Fruit fly (Drosophila melanogaster) Kc167 (cell line): ENCODE measurements around the gene Cpr67Fb.

ENCODE experiments used
- Myc ChIP-seq: fragments of >200 bp; optimal IDR thresholded peaks from 2 replicates; lab custom pipeline; 2017; ENCODE audit warnings: missing external identifiers
- Sin3A ChIP-seq: fragments of >200 bp; optimal IDR thresholded peaks from 2 replicates; lab custom pipeline; 2018; ENCODE audit warnings: missing external identifiers
- h ChIP-seq: fragments of >200 bp; optimal IDR thresholded peaks from 3 replicates; lab custom pipeline; 2018; ENCODE audit warnings: missing external identifiers
- insv ChIP-seq: fragments of >200 bp; optimal IDR thresholded peaks from 3 replicates; lab custom pipeline; 2018; ENCODE audit warnings: missing external identifiers
- psq ChIP-seq: fragments of >200 bp; optimal IDR thresholded peaks from 2 replicates; lab custom pipeline; 2017; ENCODE audit warnings: missing external identifiers
- ttk ChIP-seq: sonication (Bioruptor generic); optimal IDR thresholded peaks from 2 replicates; lab custom pipeline; 2017; ENCODE audit warnings: missing external identifiers

The Cpr67Fb gene

DNA sequence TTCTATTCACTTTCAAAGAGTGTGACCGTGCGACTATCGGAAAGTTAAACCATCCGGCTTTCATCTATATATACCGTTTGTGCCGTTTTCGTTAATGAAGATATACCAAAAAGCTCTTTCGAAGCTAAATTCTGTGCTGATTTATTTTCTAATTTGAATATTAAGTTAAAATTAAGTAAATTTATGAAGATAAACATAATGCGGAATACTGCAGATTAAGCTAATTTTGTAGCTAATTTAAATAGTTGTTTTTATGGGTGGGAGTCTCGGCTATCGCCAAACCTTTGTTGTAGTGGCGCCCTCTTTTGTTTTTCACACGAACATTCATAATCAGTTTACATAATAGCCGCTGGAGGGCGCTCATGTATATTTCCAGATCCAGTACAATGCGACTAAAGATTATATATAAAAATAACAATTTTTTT is 5.1 kb downstream of the Cpr67Fb start, which contains the start of gene Aps:
TSS of gene Aps (minus strand) at position 37 of the 425 bp plus-strand sequence.
- no peak for TF ChIP-seq insv (lab: Kevin White, UChicago)
- TF ChIP-seq Myc = no peak
- no peak for TF ChIP-seq ttk (lab: Kevin White, UChicago)
- TF ChIP-seq psq = no peak
- no peak for TF ChIP-seq Sin3A (lab: Kevin White, UChicago)
- no peak for TF ChIP-seq h

DNA sequence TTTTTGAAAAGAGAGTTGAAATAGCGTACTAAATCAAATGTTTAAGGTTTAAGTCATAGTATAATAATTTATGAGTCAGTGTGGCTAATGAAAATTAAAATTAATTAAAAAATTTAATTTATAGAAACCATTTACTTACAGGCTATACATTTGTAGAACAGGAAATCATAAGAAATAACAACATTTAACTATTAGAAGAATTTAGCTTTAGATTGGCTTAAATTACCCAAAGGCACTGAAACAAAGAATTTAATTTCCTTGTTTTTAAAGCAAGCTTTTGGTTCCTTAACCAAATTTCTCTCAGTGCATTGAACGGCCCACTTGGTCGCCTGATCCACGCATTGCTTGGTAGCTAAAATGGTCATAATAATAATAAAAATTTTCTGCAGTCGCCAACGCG is 9.5 kb downstream of the Cpr67Fb start:
- TF ChIP-seq insv (lab: Kevin White, UChicago) (no peak), Myc (no peak), Sin3A (lab: Kevin White, UChicago) (no peak), h (no peak), psq (no peak), ttk (lab: Kevin White, UChicago) (no peak)

DNA sequence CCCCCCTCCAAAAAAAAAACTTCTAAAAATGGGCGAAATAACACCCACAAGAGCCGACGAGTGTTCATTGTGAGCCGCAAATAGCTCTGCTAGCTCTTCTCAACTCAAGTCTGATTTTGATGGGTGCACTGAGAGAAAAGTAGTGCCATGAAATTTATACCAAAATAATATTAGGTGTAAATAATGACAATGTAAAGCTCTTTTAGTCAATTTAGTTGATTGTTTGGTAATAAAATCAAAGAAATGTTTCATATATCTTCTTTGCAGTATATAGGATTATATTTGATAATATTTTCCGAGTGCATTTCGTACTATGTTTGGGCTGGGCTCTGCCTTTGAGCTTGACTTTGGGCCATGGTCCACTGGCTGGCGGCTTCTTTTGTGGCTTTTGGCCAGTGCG is 10.8 kb downstream of the Cpr67Fb start:
- TF ChIP-seq insv (lab: Kevin White, UChicago) (no peak), psq (no peak), ttk (lab: Kevin White, UChicago) (no peak), Sin3A (lab: Kevin White, UChicago) (no peak), Myc (no peak), h (no peak)

DNA sequence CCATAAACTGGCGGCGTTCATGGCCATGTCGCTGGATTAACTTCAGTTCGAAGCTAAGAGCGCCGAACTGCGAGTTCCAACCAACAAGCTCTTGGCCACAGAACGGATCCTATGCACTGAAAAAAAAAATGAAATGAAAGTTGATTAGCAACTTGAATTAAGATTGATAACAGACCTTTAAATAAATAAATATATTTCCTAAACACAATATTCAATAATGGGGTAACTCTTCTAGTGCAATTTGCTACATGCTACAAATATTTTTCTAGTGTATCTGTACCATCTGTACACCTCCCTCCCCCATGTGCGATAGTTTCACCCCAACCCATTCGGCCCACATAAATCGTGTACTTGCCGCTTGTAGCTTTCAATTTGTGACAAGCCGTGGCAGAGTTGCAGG is 15.6 kb downstream of the Cpr67Fb start:
- TF ChIP-seq Myc = no peak
- no peak for TF ChIP-seq ttk (lab: Kevin White, UChicago)
- TF ChIP-seq insv (lab: Kevin White, UChicago) = no peak
- TF ChIP-seq h = no peak
- TF ChIP-seq Sin3A (lab: Kevin White, UChicago) = no peak
- no peak for TF ChIP-seq psq

DNA sequence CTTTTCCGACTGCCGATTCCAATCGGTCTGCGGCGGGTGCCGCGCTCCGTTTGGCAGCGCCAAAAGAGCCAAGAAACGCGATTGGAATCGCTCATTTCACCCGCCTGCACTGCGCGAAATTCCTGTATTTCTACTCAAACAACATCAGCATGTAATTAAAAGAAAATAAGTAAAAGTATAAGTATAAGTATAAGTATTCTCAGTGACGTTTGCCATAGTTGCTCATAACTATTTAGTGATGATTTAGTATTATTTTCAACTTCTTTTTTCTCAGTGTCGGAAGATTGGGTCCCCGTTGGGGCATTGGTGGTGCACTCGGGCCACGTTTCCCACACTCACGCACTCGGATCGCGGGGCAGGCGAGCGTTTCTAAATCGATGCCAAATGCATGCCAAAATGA is 19.2 kb downstream of the Cpr67Fb start:
- TF ChIP-seq h (no peak), Myc (no peak), psq (no peak), Sin3A (lab: Kevin White, UChicago) (no peak), ttk (lab: Kevin White, UChicago) (no peak), insv (lab: Kevin White, UChicago) (no peak)

DNA sequence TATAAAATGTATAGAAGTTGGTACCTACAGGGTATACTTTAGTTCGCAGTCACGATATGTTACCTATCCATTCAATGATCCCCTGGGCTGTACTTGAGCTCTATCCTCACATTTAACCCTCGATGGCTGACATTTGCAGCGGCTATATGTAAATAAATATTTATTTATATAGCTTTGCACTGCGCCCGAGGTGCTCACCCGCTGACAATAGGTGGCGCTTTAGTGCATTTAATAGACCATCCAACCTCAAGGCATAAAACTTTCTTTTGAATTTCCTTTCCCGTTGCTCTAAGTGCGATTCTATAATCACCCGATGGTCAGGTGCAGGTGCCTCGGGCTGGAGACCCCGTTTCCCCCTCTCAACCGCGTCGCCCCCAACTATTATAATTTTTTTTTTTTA is 23.3 kb downstream of the Cpr67Fb start:
- TF ChIP-seq ttk (lab: Kevin White, UChicago) = no peak
- no peak for TF ChIP-seq Sin3A (lab: Kevin White, UChicago)
- no peak for TF ChIP-seq insv (lab: Kevin White, UChicago)
- TF ChIP-seq psq = no peak
- no peak for TF ChIP-seq h
- TF ChIP-seq Myc = no peak

DNA sequence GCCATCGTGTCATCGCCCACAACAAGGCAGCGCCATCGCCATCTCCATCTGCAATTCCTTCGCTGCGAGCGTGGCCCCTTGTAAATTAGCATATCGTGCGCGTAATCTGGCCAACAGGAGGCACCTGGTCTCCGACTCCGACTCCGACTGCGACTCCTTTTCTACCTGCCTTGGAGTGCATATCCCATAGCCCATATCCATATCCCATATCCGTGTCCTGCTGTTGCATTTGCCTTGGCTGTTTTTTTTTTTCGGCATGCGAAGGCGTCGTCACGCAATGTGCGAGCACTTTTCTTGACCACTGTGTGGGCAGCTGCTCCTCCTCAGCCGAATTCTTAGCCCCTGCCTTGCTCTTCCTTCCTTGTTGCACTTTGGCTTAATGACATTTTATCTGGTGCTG is 24.5 kb downstream of the Cpr67Fb start:
- TF ChIP-seq Myc (no peak), psq (no peak)

DNA sequence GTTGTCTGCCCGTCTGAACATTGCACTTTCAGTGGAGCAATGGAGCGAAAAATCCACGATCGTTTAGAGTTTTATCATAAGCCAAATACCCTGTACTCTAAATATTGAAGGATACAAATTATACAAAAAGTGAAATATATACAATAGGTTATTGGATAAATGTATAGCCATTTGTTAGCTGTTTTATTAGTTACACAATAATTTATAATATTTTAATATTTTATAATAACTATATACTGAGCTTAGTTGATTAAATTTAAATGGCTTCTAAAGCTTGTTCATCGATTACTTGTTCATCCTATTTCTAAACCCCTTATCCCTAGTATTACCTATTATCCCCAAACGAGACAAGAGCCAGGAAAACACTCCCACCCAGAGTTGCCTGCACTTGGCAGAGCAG is 29.0 kb downstream of the Cpr67Fb start:
- TF ChIP-seq Myc = no peak
- TF ChIP-seq ttk (lab: Kevin White, UChicago) = no peak
- no peak for TF ChIP-seq h
- TF ChIP-seq psq = no peak
- no peak for TF ChIP-seq Sin3A (lab: Kevin White, UChicago)
- no peak for TF ChIP-seq insv (lab: Kevin White, UChicago)

DNA sequence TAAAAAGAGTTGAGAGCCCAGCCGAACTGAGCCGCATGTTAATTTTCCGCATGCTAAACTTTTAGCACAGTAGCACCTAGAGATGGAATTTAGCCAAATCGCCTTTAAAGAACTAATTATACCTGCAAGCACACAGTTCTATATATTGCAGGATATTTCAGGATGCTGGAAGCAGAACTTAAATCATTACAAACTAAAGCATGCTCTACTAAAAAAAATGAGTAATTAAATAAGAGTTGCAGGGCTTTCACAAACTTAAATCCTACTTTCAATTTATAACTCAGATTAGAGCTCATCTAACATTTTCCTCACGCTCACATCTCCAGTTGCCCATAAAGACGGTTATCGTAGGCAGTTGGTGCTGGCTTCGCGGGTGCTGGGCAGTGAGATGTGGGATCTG is 30.7 kb downstream of the Cpr67Fb start:
- TF ChIP-seq ttk (lab: Kevin White, UChicago) (no peak), h (no peak), insv (lab: Kevin White, UChicago) (no peak), Sin3A (lab: Kevin White, UChicago) (no peak), Myc (no peak), psq (no peak)

DNA sequence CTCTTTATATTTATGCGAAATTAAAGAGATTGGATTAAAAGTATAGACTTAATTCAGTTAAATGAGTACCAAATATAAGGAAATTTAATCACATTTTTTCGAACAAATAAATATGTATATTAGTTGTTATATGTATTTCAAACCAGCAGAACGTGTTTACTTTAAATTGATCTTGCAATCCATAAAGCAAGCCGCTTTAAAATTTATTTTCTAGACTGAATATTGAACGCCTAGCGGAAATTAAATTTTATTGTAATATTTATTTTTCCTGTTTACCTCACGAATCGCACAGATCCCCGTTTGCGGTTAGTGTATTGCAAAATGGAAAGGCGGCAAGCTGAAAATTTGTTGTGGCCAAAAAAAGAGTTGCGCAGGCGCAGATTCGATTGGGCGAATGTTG is 33.4 kb downstream of the Cpr67Fb start:
- no peak for TF ChIP-seq insv (lab: Kevin White, UChicago)
- no peak for TF ChIP-seq h
- no peak for TF ChIP-seq Myc
- TF ChIP-seq psq = no peak
- TF ChIP-seq Sin3A (lab: Kevin White, UChicago) = no peak
- TF ChIP-seq ttk (lab: Kevin White, UChicago) = no peak

DNA sequence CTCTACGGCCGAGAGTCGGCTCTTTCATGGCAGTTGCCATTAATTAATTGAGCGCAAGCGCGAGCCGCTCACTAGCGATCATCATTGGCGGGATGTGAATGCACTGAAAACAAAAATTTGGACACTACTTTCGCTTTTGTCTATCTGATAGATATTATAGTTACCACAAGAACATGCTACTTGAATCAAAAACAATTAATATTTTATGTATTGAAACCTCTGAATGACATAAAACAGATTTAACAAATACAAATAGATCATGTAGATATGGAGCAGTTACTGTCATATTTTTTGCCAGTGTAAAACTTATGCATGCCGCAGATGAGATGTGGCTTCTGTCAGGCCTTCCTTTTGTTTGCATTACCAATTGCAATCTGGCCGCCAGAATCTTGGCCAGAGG is 34.0 kb downstream of the Cpr67Fb start:
- no peak for TF ChIP-seq Sin3A (lab: Kevin White, UChicago)
- TF ChIP-seq Myc = no peak
- no peak for TF ChIP-seq h
- TF ChIP-seq psq = no peak
- no peak for TF ChIP-seq insv (lab: Kevin White, UChicago)
- TF ChIP-seq ttk (lab: Kevin White, UChicago) = no peak

DNA sequence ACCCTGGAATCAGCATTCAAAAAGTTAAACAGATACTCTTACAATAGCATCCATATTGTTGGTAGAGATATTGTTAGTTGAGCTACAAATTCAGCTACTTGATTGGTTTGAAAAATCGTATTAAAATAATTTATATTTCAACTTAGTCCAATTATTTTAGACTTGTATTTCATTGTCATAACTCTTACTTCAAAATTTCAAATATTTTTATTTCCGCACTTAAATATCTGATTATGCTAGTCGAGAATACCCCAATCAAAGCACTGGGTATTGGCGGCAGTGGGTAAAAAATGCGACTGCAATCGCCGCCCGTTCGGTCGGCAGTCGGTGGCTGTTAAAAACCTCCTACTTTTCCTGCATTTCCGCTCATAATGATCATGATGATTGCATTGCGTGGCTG is 34.8 kb downstream of the Cpr67Fb start:
- TF ChIP-seq ttk (lab: Kevin White, UChicago) (no peak), Myc (no peak), psq (no peak), Sin3A (lab: Kevin White, UChicago) (no peak), insv (lab: Kevin White, UChicago) (no peak), h (no peak)

DNA sequence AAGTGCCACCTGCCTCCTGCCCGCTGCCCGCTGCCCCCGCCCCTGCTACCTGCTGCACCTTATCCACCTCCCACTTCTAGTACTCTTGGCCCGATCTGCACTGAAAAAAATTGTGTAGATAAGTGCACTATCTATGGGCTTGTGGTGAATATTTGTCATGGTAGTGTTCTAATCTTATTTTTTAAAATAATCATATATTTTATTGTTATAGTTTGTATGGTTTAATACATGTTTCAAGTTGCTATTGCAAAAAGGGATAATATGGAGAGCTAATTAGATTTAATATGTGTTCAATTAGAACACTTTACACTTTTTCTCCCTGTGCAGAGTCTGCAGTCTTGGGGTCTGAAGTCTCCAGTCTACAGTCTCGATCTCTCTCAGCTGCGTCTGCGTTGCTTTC is 37.5 kb downstream of the Cpr67Fb start:
- TF ChIP-seq insv (lab: Kevin White, UChicago) (no peak), Sin3A (lab: Kevin White, UChicago) (no peak), h (no peak), psq (no peak), ttk (lab: Kevin White, UChicago) (no peak), Myc (no peak)

DNA sequence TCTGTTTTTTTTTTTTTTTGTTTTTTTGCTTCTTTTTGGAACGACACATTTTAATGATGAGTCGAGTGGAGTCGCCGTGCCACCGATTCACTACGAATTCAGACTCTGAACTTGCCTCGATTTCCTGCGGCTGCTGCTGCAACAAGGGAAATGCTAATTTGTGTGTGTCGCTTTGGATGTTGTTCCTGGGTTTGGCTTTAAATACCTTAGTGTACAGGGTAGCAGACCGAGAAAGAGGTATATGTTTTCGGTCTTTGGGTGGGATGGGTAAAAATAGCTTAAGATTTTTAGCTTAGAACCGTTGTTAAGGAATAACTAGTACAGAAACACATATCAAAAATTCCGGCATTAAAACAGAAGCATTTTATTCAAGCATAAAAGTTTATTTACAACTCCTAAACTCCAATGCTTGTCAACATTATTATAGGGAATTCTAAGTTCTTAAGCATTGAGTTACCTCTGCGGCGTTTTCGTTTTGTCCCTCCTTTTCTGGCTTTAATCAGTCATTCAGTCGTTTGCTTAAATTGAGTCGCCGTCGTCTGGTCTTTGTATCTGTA is 41.1 kb downstream of the Cpr67Fb start:
- TF ChIP-seq Sin3A (lab: Kevin White, UChicago) (no peak), ttk (lab: Kevin White, UChicago) (no peak), h (no peak), insv (lab: Kevin White, UChicago) (no peak), Myc (no peak), psq (no peak)
